Fruit fly (Drosophila melanogaster) whole organism, embryonic: ENCODE results near the gene pasi2.

Source experiments
- CG10209 ChIP-seq: fragments of 200-800 bp; sonication (Bioruptor generic); optimal IDR thresholded peaks from 3 replicates; lab custom pipeline; 2017; ENCODE audit warnings: missing biosample characterization, mild to moderate bottlenecking, missing genetic modification characterization, missing genetic modification reagents
- CG12769 ChIP-seq: fragments of 200-800 bp; sonication (Bioruptor generic); optimal IDR thresholded peaks from 2 replicates; lab custom pipeline; 2019; ENCODE audit warnings: missing biosample characterization, mild to moderate bottlenecking, missing genetic modification characterization, moderate library complexity
- CG13424 ChIP-seq: fragments of 200-800 bp; sonication (Bioruptor generic); optimal IDR thresholded peaks from 2 replicates; lab custom pipeline; 2019; ENCODE audit warnings: missing biosample characterization, mild to moderate bottlenecking, missing genetic modification characterization, moderate library complexity
- CG14050 ChIP-seq: fragments of 200-800 bp; sonication (Bioruptor generic); IDR thresholded peaks from 3 replicates; pipeline ENCODE4 v1.3.6; 2022; ENCODE audit warnings: missing biosample characterization, missing genetic modification characterization
- CG15269 ChIP-seq: fragments of 200-800 bp; sonication (Bioruptor generic); optimal IDR thresholded peaks from 2 replicates; lab custom pipeline; 2018; ENCODE audit warnings: missing biosample characterization, mild to moderate bottlenecking, missing genetic modification characterization, moderate library complexity
- CG15696 ChIP-seq: fragments of 200-800 bp; sonication (Bioruptor generic); optimal IDR thresholded peaks from 2 replicates; lab custom pipeline; 2019; ENCODE audit warnings: missing biosample characterization, mild to moderate bottlenecking, missing genetic modification characterization, moderate library complexity
- CG17328 ChIP-seq: fragments of 200-800 bp; sonication (Bioruptor generic); IDR thresholded peaks from 2 replicates; pipeline ENCODE4 v1.3.6; 2022; ENCODE audit warnings: missing biosample characterization, missing genetic modification characterization
- CG18599 ChIP-seq: fragments of 200-800 bp; sonication (Bioruptor generic); optimal IDR thresholded peaks from 3 replicates; lab custom pipeline; 2017; ENCODE audit warnings: missing biosample characterization, missing genetic modification characterization, mild to moderate bottlenecking, moderate library complexity, missing genetic modification reagents
- CG2120 ChIP-seq: fragments of 200-800 bp; sonication (Bioruptor generic); optimal IDR thresholded peaks from 3 replicates; lab custom pipeline; 2016; ENCODE audit warnings: missing biosample characterization, missing genetic modification characterization
- CG2199 ChIP-seq: fragments of 200-800 bp; sonication (Bioruptor generic); IDR thresholded peaks from 3 replicates; pipeline ENCODE4 v1.3.6; 2022; ENCODE audit warnings: missing biosample characterization, missing genetic modification characterization
- CG32772 ChIP-seq: fragments of 200-800 bp; sonication (Bioruptor generic); IDR thresholded peaks from 2 replicates; pipeline ENCODE4 v1.3.6; 2022; ENCODE audit warnings: missing biosample characterization, missing genetic modification characterization
- CG33557 ChIP-seq: fragments of 200-800 bp; sonication (Bioruptor generic); optimal IDR thresholded peaks from 2 replicates; lab custom pipeline; 2019; ENCODE audit warnings: missing biosample characterization, mild to moderate bottlenecking, missing genetic modification characterization, moderate library complexity
- CG3847 ChIP-seq: fragments of 200-800 bp; sonication (Bioruptor generic); IDR thresholded peaks from 2 replicates; pipeline ENCODE4 v1.3.6; 2022; ENCODE audit warnings: missing biosample characterization, missing genetic modification characterization
- CG6654 ChIP-seq: fragments of 200-800 bp; sonication (Bioruptor generic); optimal IDR thresholded peaks from 2 replicates; lab custom pipeline; 2017; ENCODE audit warnings: missing biosample characterization, mild to moderate bottlenecking, missing genetic modification characterization
- CG6683 ChIP-seq: fragments of 200-800 bp; sonication (Bioruptor generic); optimal IDR thresholded peaks from 2 replicates; lab custom pipeline; 2017; ENCODE audit warnings: missing biosample characterization, mild to moderate bottlenecking, missing genetic modification characterization, missing genetic modification reagents
- CG6854 ChIP-seq: fragments of 200-800 bp; sonication (Bioruptor generic); optimal IDR thresholded peaks from 3 replicates; lab custom pipeline; 2017; ENCODE audit warnings: missing biosample characterization, mild to moderate bottlenecking, missing genetic modification characterization
- CG7372 ChIP-seq: fragments of 200-800 bp; sonication (Bioruptor generic); IDR thresholded peaks from 2 replicates; pipeline ENCODE4 v1.3.6; 2022; ENCODE audit warnings: missing biosample characterization, missing genetic modification characterization
- CG7987 ChIP-seq: fragments of 200-800 bp; sonication (Bioruptor generic); optimal IDR thresholded peaks from 2 replicates; lab custom pipeline; 2018; ENCODE audit warnings: missing biosample characterization, mild to moderate bottlenecking, missing genetic modification characterization, moderate library complexity
- CG8089 ChIP-seq: fragments of 200-800 bp; sonication (Bioruptor generic); optimal IDR thresholded peaks from 3 replicates; lab custom pipeline; 2016; ENCODE audit warnings: missing biosample characterization, missing genetic modification characterization
- CoRest ChIP-seq: fragments of 200-800 bp; sonication (Bioruptor generic); optimal IDR thresholded peaks from 3 replicates; lab custom pipeline; 2018; ENCODE audit warnings: missing biosample characterization, mild to moderate bottlenecking, missing genetic modification characterization, moderate library complexity
- Dfd ChIP-seq, 2 experiments: fragments of >200 bp; optimal IDR thresholded peaks; 2 replicates each; lab custom pipeline; 2017; ENCODE audit warnings: missing biosample characterization in 2 of 2, missing genetic modification characterization in 2 of 2
- HLH54F ChIP-seq: fragments of 200-800 bp; sonication (Bioruptor generic); optimal IDR thresholded peaks from 3 replicates; lab custom pipeline; 2016; ENCODE audit warnings: missing biosample characterization, missing genetic modification characterization
- HmgD ChIP-seq: fragments of 200-800 bp; sonication (Bioruptor generic); optimal IDR thresholded peaks from 3 replicates; lab custom pipeline; 2016; ENCODE audit warnings: missing biosample characterization, missing genetic modification characterization
- Lpt ChIP-seq: fragments of >200 bp; optimal IDR thresholded peaks from 2 replicates; lab custom pipeline; 2018; ENCODE audit warnings: missing biosample characterization, missing genetic modification characterization
- MBD-R2 ChIP-seq: fragments of 200-800 bp; sonication (Bioruptor generic); IDR thresholded peaks from 2 replicates; pipeline ENCODE4 v1.3.6; 2022; ENCODE audit warnings: missing biosample characterization, missing genetic modification characterization
- Meics ChIP-seq: fragments of 200-800 bp; sonication (Bioruptor generic); optimal IDR thresholded peaks from 2 replicates; lab custom pipeline; 2017; ENCODE audit warnings: missing biosample characterization, mild to moderate bottlenecking, missing genetic modification characterization
- Optix ChIP-seq: fragments of 200-800 bp; sonication (Bioruptor generic); IDR thresholded peaks from 3 replicates; pipeline ENCODE4 v1.3.6; 2022; ENCODE audit warnings: missing biosample characterization, missing genetic modification characterization
- Scr ChIP-seq: fragments of 200-800 bp; sonication (Bioruptor generic); IDR thresholded peaks from 2 replicates; pipeline ENCODE4 v1.3.6; 2022; ENCODE audit warnings: missing biosample characterization, missing genetic modification characterization; ENCODE audit not compliant: partially characterized antibody
- ac ChIP-seq: fragments of 200-800 bp; sonication (Bioruptor generic); optimal IDR thresholded peaks from 3 replicates; lab custom pipeline; 2017; ENCODE audit warnings: missing biosample characterization, mild to moderate bottlenecking, missing genetic modification characterization
- aop ChIP-seq: fragments of 200-800 bp; sonication (Bioruptor generic); IDR thresholded peaks from 2 replicates; pipeline ENCODE4 v1.3.6; 2022; ENCODE audit warnings: missing biosample characterization, missing genetic modification characterization
- cad ChIP-seq: fragments of >200 bp; optimal IDR thresholded peaks from 2 replicates; lab custom pipeline; 2017; ENCODE audit warnings: missing biosample characterization, missing genetic modification characterization
- fd3F ChIP-seq: fragments of 200-800 bp; sonication (Bioruptor generic); optimal IDR thresholded peaks from 2 replicates; lab custom pipeline; 2018; ENCODE audit warnings: missing biosample characterization, mild to moderate bottlenecking, missing genetic modification characterization, moderate library complexity
- gcm ChIP-seq: fragments of 200-800 bp; sonication (Bioruptor generic); optimal IDR thresholded peaks from 2 replicates; lab custom pipeline; 2019; ENCODE audit warnings: missing biosample characterization, mild to moderate bottlenecking, missing genetic modification characterization, moderate library complexity
- ken ChIP-seq: fragments of 200-800 bp; sonication (Bioruptor generic); IDR thresholded peaks from 3 replicates; pipeline ENCODE4 v1.3.6; 2022; ENCODE audit warnings: missing biosample characterization, missing genetic modification characterization
- lab ChIP-seq: fragments of 200-800 bp; sonication (Bioruptor generic); optimal IDR thresholded peaks from 3 replicates; lab custom pipeline; 2017; ENCODE audit warnings: missing biosample characterization, missing genetic modification characterization, mild to moderate bottlenecking, moderate library complexity, missing genetic modification reagents
- maf-S ChIP-seq: fragments of 200-800 bp; sonication (Bioruptor generic); optimal IDR thresholded peaks from 2 replicates; lab custom pipeline; 2016; ENCODE audit warnings: missing biosample characterization, missing genetic modification characterization
- p53 ChIP-seq: fragments of 200-800 bp; sonication (Bioruptor generic); optimal IDR thresholded peaks from 2 replicates; lab custom pipeline; 2016; ENCODE audit warnings: missing biosample characterization, missing genetic modification characterization
- pho ChIP-seq: fragments of 200-800 bp; sonication (Bioruptor generic); optimal IDR thresholded peaks from 2 replicates; lab custom pipeline; 2016; ENCODE audit warnings: missing biosample characterization, missing genetic modification characterization
- salm ChIP-seq: fragments of 200-800 bp; sonication (Bioruptor generic); optimal IDR thresholded peaks from 2 replicates; lab custom pipeline; 2018; ENCODE audit warnings: missing biosample characterization, mild to moderate bottlenecking, missing genetic modification characterization
- slbo ChIP-seq: fragments of 200-800 bp; sonication (Bioruptor generic); IDR thresholded peaks from 2 replicates; pipeline ENCODE4 v1.3.6; 2022; ENCODE audit warnings: missing biosample characterization, missing genetic modification characterization
- slp2 ChIP-seq: fragments of 200-800 bp; sonication (Bioruptor generic); optimal IDR thresholded peaks from 2 replicates; lab custom pipeline; 2016; ENCODE audit warnings: missing biosample characterization, missing genetic modification characterization
- tgo ChIP-seq: fragments of 200-800 bp; sonication (Bioruptor generic); IDR thresholded peaks from 3 replicates; pipeline ENCODE4 v1.3.6; 2022; ENCODE audit warnings: missing biosample characterization, missing genetic modification characterization
- toy ChIP-seq: fragments of 200-800 bp; sonication (Bioruptor generic); IDR thresholded peaks from 2 replicates; pipeline ENCODE4 v1.3.6; 2022; ENCODE audit warnings: missing biosample characterization, missing genetic modification characterization
- z ChIP-seq: fragments of 200-800 bp; sonication (Bioruptor generic); IDR thresholded peaks from 3 replicates; pipeline ENCODE4 v1.3.6; 2022; ENCODE audit warnings: missing biosample characterization, missing genetic modification characterization
- zf30C ChIP-seq: fragments of 200-800 bp; sonication (Bioruptor generic); optimal IDR thresholded peaks from 3 replicates; lab custom pipeline; 2018; ENCODE audit warnings: missing biosample characterization, mild to moderate bottlenecking, missing genetic modification characterization

Gene pasi2

DNA sequence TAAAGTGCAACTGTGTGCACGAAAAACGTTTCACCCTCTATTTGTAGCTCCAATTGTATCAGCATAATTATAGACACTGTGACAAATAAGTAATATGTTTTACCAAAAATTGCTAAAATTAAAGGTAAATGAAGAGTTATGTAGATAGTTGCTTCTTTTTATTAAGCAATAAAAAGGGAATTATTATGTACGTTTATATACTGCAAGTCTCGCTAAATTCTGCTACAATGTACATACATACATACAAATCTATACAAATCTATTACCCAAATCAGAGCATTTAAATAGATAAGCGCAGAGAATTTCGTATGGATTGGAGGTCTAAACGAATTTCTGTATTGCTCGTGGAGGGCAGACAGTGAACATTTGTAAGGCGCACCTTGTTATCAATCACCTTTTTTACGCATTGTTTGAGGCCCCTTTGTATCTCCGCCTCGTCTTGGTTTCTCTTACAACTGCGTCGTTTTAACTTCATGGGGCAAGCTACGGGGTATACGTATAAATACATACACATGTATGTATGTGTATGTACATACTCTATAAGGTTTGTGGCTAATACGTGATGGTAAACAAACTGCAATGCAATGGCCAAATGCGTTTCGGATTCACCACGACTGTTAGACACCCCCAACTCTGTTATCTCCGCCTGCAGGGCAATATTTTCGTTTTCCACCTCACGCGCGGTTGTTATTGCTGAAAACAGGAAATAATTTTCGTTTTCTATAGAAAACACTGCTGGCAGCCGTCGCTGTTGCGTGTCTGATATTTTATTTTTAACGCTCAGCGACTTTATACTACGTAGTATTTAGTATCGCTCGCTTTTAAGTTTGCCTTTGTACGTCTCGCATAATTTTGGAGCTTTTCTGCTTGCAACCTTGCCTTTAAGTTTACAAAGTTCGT lies 4.5 kb downstream of the pasi2 start (continued):
- no peak for TF ChIP-seq z (GFP tag; lab: Robert Waterston, UW)
- TF ChIP-seq CG6854 = no peak
- peak; percentile 14 for TF ChIP-seq slp2 (GFP tag; lab: Kevin White, UChicago)
- TF ChIP-seq CoRest (tag; lab: Kevin White, UChicago) = peak; percentile 75
- peak; percentile 88 for TF ChIP-seq CG2199 (GFP tag; lab: Robert Waterston, UW)
- peak; percentile 55 for TF ChIP-seq CG15269 (tag; lab: Kevin White, UChicago)
- TF ChIP-seq Lpt = no peak

DNA sequence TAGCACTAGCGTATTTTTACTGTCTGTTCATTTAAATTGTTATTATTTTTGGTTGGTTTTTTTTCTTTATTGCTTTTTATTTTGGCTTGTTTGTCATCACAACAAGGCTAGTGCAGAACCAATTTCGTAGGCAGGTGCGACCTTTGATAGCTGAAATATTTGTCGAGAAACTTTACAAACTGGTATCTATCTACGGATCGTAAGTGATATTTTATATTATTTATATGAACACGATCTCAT lies 5.0 kb downstream of the pasi2 start, which contains the start of gene drn:
Gene drn (plus strand): TSS at position 141 of the 240 bp plus-strand sequence.
- no peak for TF ChIP-seq CG7987
- no peak for TF ChIP-seq ac (GFP tag; lab: Kevin White, UChicago)

DNA sequence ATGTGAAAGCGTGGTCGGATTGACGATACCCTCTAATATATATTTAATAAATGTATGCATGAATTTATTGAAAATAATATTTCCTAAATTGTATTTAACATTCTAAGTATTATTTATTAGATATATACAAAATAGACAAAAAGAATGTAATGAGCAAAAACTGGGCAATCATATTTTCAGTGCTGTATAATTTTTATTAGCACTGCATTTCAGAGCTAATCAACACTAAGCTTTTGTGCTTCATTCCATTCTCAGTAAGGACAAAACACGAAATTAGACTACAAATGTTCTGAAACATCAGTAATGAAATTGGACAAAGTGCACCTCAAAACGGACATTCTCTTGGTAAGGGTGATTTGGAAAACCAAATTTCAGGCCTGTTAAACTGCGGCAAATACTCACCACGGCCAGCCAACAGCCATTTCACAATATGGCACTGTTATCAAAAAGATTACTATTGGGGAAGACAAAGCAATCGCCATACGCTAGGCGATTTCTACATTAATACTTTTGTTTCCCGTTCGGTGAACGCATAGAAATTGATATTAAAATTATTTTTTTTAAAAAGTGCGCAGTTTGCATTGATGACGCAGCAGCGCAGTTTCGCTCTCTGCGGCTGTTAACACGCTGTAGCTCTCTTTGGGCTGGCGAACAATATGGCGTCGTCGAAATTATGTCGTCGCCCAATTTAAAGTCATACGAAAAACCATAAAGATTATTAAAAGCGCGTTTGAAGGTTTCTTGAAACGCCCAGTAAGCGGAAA lies 5.6 kb downstream of the pasi2 start:
- TF ChIP-seq zf30C (GFP tag; lab: Kevin White, UChicago) = no peak
- peak; percentile 33 for TF ChIP-seq p53
- peak; percentile 95 for TF ChIP-seq Meics
- TF ChIP-seq toy (GFP tag; lab: Robert Waterston, UW) = 0 out of 2 replicates have a peak, but pooled peaks have one; percentile 65
- peak; percentile 59 for TF ChIP-seq CG14050
- TF ChIP-seq MBD-R2 (GFP tag; lab: Robert Waterston, UW) = peak; percentile 26; the same call in 1 of the 2 replicates
- peak; percentile 93 for TF ChIP-seq CG10209 (GFP tag; lab: Kevin White, UChicago)
- no peak for TF ChIP-seq cad (GFP tag; lab: Kevin White, UChicago)
- peak; percentile 85 for TF ChIP-seq CG15696 (tag; lab: Kevin White, UChicago)
- TF ChIP-seq pho (GFP tag; lab: Kevin White, UChicago) = peak; percentile 68
- TF ChIP-seq HmgD (GFP tag; lab: Kevin White, UChicago) = peak; percentile 64
- TF ChIP-seq CG2120 (GFP tag; lab: Kevin White, UChicago) = peak; percentile 87
- peak; percentile 79 for TF ChIP-seq CG6683 (GFP tag; lab: Kevin White, UChicago)
- peak; percentile 78 for TF ChIP-seq CG12769
- peak; percentile 75 for TF ChIP-seq salm (tag; lab: Kevin White, UChicago)
- peak; percentile 93 for TF ChIP-seq CG13424
- peak; percentile 89 for TF ChIP-seq fd3F
- peak; percentile 66 for TF ChIP-seq CG7372 (GFP tag; lab: Robert Waterston, UW)
- TF ChIP-seq Scr (GFP tag; lab: Robert Waterston, UW) = no peak
- peak; percentile 80 for TF ChIP-seq HLH54F (GFP tag; lab: Kevin White, UChicago)
- no peak for TF ChIP-seq Dfd (GFP tag; optimal IDR thresholded peaks at IDR 0.05; lab: Kevin White, UChicago)
- TF ChIP-seq ken = peak; percentile 52; the same call in 1 of the 3 replicates
- TF ChIP-seq CG6654 (GFP tag; lab: Kevin White, UChicago) = peak; percentile 72
- peak; percentile 91 for TF ChIP-seq lab (GFP tag; lab: Kevin White, UChicago)
- peak; percentile 52 for TF ChIP-seq CG8089 (GFP tag; lab: Kevin White, UChicago)
- peak; percentile 84 for TF ChIP-seq CG33557 (GFP tag; lab: Kevin White, UChicago)
- TF ChIP-seq gcm (GFP tag; lab: Kevin White, UChicago) = peak; percentile 88
- peak; percentile 91 for TF ChIP-seq CG18599 (GFP tag; lab: Kevin White, UChicago)
- TF ChIP-seq CG3847 (GFP tag; lab: Robert Waterston, UW) = peak; percentile 85
- peak; percentile 79 for TF ChIP-seq CG32772 (GFP tag; lab: Robert Waterston, UW)
- peak; percentile 91 for TF ChIP-seq slbo
- peak; percentile 77 for TF ChIP-seq tgo (GFP tag; lab: Robert Waterston, UW)
- TF ChIP-seq maf-S (GFP tag; lab: Kevin White, UChicago) = peak; percentile 70
- no peak for TF ChIP-seq aop (GFP tag; lab: Robert Waterston, UW)
- TF ChIP-seq Optix (GFP tag; lab: Robert Waterston, UW) = peak; percentile 76; the same call in 2 of the 3 replicates
- peak; percentile 76 for TF ChIP-seq CG17328 (GFP tag; lab: Robert Waterston, UW)
